Worm (Caenorhabditis elegans): ENCODE results near the gene spe-10.
A peak's percentile ranks its signal among the peaks of the same experiment; 100 is the strongest.
"Not testable (repeated sequence)": the region's sequence is repeated elsewhere in the genome, so short reads cannot be mapped to it uniquely, and the experiment has no call there.

DNA sequence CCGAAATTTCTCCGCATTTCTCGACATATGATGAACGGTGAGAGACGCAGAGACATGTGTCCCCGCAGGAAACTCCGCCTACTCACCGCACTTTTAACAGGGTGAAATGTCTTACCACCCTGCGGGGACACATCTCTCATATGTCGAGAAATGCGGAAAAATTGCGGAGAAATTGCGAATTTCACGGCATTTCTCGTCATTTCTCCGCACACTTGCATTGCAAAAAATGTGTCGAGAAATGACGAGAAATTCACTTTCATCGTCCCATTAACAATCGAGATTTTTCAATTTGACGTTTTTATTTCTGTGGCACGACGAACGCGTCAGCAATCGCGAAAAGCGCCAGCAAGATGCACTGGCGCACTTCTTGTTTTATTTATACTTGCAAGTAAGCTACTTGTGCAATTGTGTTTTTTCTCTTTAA lies 42.1 kb upstream of the spe-10 start, which contains the start of gene K07C5.13:
- TF ChIP-seq ceh-9, nhr-77, elt-3, ceh-28, ZK546.5, ceh-82, unc-39 (tag; optimal IDR thresholded peaks at IDR 0.05): not testable (repeated sequence)
- TF ChIP-seq hmg-11 (tag; optimal IDR thresholded peaks at IDR 0.05) (peak; percentile 2), nhr-23 (tag; optimal IDR thresholded peaks at IDR 0.05) (peak; percentile 9), skn-1 (tag; optimal IDR thresholded peaks at IDR 0.05) (peak; percentile 6), lin-15B (tag; optimal IDR thresholded peaks at IDR 0.05) (peak; percentile 75), snpc-4 (tag; optimal IDR thresholded peaks at IDR 0.05) (peak; percentile 23)

Data from whole organism, L3 larva.